3 worm cellular contexts compared by ENCODE assay signal in genomic region chrII:5543476-5544144, ce11.
TF ChIP-seq lines count a peak whose summit lies in the region.

No protein-coding gene starts in this region.

TF ChIP-seq in whole organism, L1 larva, 84 proteins besides CTCF, POLR2A, EP300 and RAD21 (continued from another document and continues in another):
- peak in 1 of 2 experiments; percentile 93 for TF ChIP-seq ztf-11 (tag; optimal IDR thresholded peaks at IDR 0.05; lab: Kevin White, UChicago)
- peak; percentile 98 for TF ChIP-seq rnt-1 (tag; optimal IDR thresholded peaks at IDR 0.05; lab: Kevin White, UChicago)
- TF ChIP-seq ama-1 (optimal IDR thresholded peaks at IDR 0.05; lab: Kevin White, UChicago) = peak; percentile 100
- peak; percentile 87 for TF ChIP-seq vab-15 (tag; optimal IDR thresholded peaks at IDR 0.05; lab: Kevin White, UChicago)
- TF ChIP-seq dpl-1 (GFP tag; optimal IDR thresholded peaks at IDR 0.05; lab: Kevin White, UChicago) = peak; percentile 80 to 85 (median 83)
- peak; percentile 69 for TF ChIP-seq Y116A8C.19 (tag; optimal IDR thresholded peaks at IDR 0.05; lab: Kevin White, UChicago; ENCODE audit: borderline replicate concordance)
- TF ChIP-seq unc-30 (tag; optimal IDR thresholded peaks at IDR 0.05; lab: Kevin White, UChicago) = peak; percentile 68
- peak; percentile 69 for TF ChIP-seq nhr-28 (tag; optimal IDR thresholded peaks at IDR 0.05; lab: Kevin White, UChicago)
- peak; percentile 97 for TF ChIP-seq mep-1 (tag; optimal IDR thresholded peaks at IDR 0.05; lab: Kevin White, UChicago)
- TF ChIP-seq ces-1 (GFP tag; optimal IDR thresholded peaks at IDR 0.05; lab: Kevin White, UChicago) = peak; percentile 92
- TF ChIP-seq aly-2 (tag; optimal IDR thresholded peaks at IDR 0.05; lab: Kevin White, UChicago) = peak; percentile 99
- peak; percentile 98 for TF ChIP-seq mab-9 (GFP tag; IDR thresholded peaks at IDR 0.05; lab: Robert Waterston, UW)
- peak; percentile 96 for TF ChIP-seq lin-13 (GFP tag; optimal IDR thresholded peaks at IDR 0.05; lab: Kevin White, UChicago)
- peak; percentile 95 for TF ChIP-seq C04F5.9 (tag; optimal IDR thresholded peaks at IDR 0.05; lab: Kevin White, UChicago)
- TF ChIP-seq pax-3 (tag; optimal IDR thresholded peaks at IDR 0.05; lab: Kevin White, UChicago) = peak; percentile 98
- TF ChIP-seq tlp-1 (tag; optimal IDR thresholded peaks at IDR 0.05; lab: Kevin White, UChicago) = no peak
- peak; percentile 98 for TF ChIP-seq sup-37 (GFP tag; optimal IDR thresholded peaks at IDR 0.05; lab: Kevin White, UChicago)
- TF ChIP-seq lin-15B (tag; optimal IDR thresholded peaks at IDR 0.05; lab: Kevin White, UChicago) = peak; percentile 60
- TF ChIP-seq mdl-1 (tag; optimal IDR thresholded peaks at IDR 0.05; lab: Kevin White, UChicago) = peak; percentile 38 to 93
- TF ChIP-seq alr-1 (tag; optimal IDR thresholded peaks at IDR 0.05; lab: Kevin White, UChicago; ENCODE audit: borderline replicate concordance) = no peak
- TF ChIP-seq nhr-19 (GFP tag; conservative IDR thresholded peaks at IDR 0.05; lab: Robert Waterston, UW) = peak; percentile 99
- TF ChIP-seq hlh-17 (GFP tag; optimal IDR thresholded peaks at IDR 0.05; lab: Kevin White, UChicago; ENCODE audit: borderline replicate concordance) = peak; percentile 92
- peak; percentile 99 for TF ChIP-seq nhr-85 (tag; lab: Kevin White, UChicago)
- peak; percentile 100 for TF ChIP-seq snpc-4 (tag; optimal IDR thresholded peaks at IDR 0.05; lab: Kevin White, UChicago)
- TF ChIP-seq fkh-10 (GFP tag; optimal IDR thresholded peaks at IDR 0.05; lab: Kevin White, UChicago) = peak; percentile 99
- peak; percentile 62 for TF ChIP-seq aha-1 (tag; optimal IDR thresholded peaks at IDR 0.05; lab: Kevin White, UChicago)
- TF ChIP-seq nhr-47 (tag; optimal IDR thresholded peaks at IDR 0.05; lab: Kevin White, UChicago) = peak; percentile 100
- peak; percentile 78 for TF ChIP-seq nhr-84 (tag; optimal IDR thresholded peaks at IDR 0.05; lab: Kevin White, UChicago)
- TF ChIP-seq egl-13 (tag; optimal IDR thresholded peaks at IDR 0.05; lab: Kevin White, UChicago) = peak; percentile 98
- peak; percentile 79 for TF ChIP-seq unc-98 (GFP tag; IDR thresholded peaks at IDR 0.05; lab: Robert Waterston, UW)
- TF ChIP-seq zag-1 (tag; optimal IDR thresholded peaks at IDR 0.05; lab: Kevin White, UChicago) = peak; percentile 95
- peak; percentile 99 for TF ChIP-seq jun-1 (tag; optimal IDR thresholded peaks at IDR 0.05; lab: Kevin White, UChicago)
- peak; percentile 67 for TF ChIP-seq C34B4.2 (tag; optimal IDR thresholded peaks at IDR 0.05; lab: Kevin White, UChicago)
- peak; percentile 92 to 93 for TF ChIP-seq egl-27 (tag; optimal IDR thresholded peaks at IDR 0.05; lab: Kevin White, UChicago)
- peak; percentile 97 for TF ChIP-seq fos-1 (tag; optimal IDR thresholded peaks at IDR 0.05; lab: Kevin White, UChicago)
- peak; percentile 98 for TF ChIP-seq unc-130 (tag; optimal IDR thresholded peaks at IDR 0.05; lab: Kevin White, UChicago)
- TF ChIP-seq ceh-8 (GFP tag; optimal IDR thresholded peaks at IDR 0.05; lab: Kevin White, UChicago) = peak; percentile 98
- TF ChIP-seq pag-3 (tag; optimal IDR thresholded peaks at IDR 0.05; lab: Kevin White, UChicago; ENCODE audit: borderline replicate concordance, insufficient read depth) = peak; percentile 79
- peak; percentile 92 to 93 for TF ChIP-seq efl-1 (optimal IDR thresholded peaks at IDR 0.05; lab: Kevin White, UChicago)
- TF ChIP-seq efl-1 (GFP tag; optimal IDR thresholded peaks at IDR 0.05 in 1 of 2; lab: Kevin White, UChicago) = peak; percentile 80 to 98
- peak; percentile 95 for TF ChIP-seq ceh-63 (GFP tag; optimal IDR thresholded peaks at IDR 0.05; lab: Kevin White, UChicago)
- peak; percentile 86 for TF ChIP-seq fkh-4 (tag; optimal IDR thresholded peaks at IDR 0.05; lab: Kevin White, UChicago; ENCODE audit: borderline replicate concordance)

TF ChIP-seq in whole organism, L3 larva, 47 proteins besides CTCF, POLR2A, EP300 and RAD21 (continued from another document):
- TF ChIP-seq nhr-43 (tag; optimal IDR thresholded peaks at IDR 0.05; lab: Kevin White, UChicago; ENCODE audit: poor library complexity, severe bottlenecking) (peak; percentile 95), ceh-16 (tag; optimal IDR thresholded peaks at IDR 0.05; lab: Kevin White, UChicago) (peak; percentile 80), nhr-77 (tag; optimal IDR thresholded peaks at IDR 0.05; lab: Kevin White, UChicago) (peak; percentile 93), nhr-28 (tag; optimal IDR thresholded peaks at IDR 0.05; lab: Kevin White, UChicago) (peak; percentile 76), lin-15B (tag; optimal IDR thresholded peaks at IDR 0.05; lab: Kevin White, UChicago) (peak; percentile 85), tbx-2 (tag; optimal IDR thresholded peaks at IDR 0.05; lab: Kevin White, UChicago) (peak; percentile 97), elt-1 (tag; optimal IDR thresholded peaks at IDR 0.05; lab: Kevin White, UChicago) (peak; percentile 54), ceh-82 (tag; optimal IDR thresholded peaks at IDR 0.05; lab: Kevin White, UChicago) (peak; percentile 95), ceh-28 (tag; optimal IDR thresholded peaks at IDR 0.05; lab: Kevin White, UChicago) (peak; percentile 94), ceh-9 (tag; optimal IDR thresholded peaks at IDR 0.05; lab: Kevin White, UChicago) (no peak), nhr-76 (tag; optimal IDR thresholded peaks at IDR 0.05; lab: Kevin White, UChicago) (peak; percentile 52), zag-1 (tag; optimal IDR thresholded peaks at IDR 0.05; lab: Kevin White, UChicago) (peak; percentile 93), fos-1 (tag; optimal IDR thresholded peaks at IDR 0.05; lab: Kevin White, UChicago) (peak; percentile 90), jun-1 (tag; optimal IDR thresholded peaks at IDR 0.05; lab: Kevin White, UChicago) (peak; percentile 98), fkh-10 (GFP tag; optimal IDR thresholded peaks at IDR 0.05; lab: Kevin White, UChicago) (peak; percentile 99), ztf-11 (tag; optimal IDR thresholded peaks at IDR 0.05; lab: Kevin White, UChicago) (peak; percentile 61), unc-62 (GFP tag; optimal IDR thresholded peaks at IDR 0.05; lab: Kevin White, UChicago) (peak; percentile 81), nhr-237 (tag; optimal IDR thresholded peaks at IDR 0.05; lab: Kevin White, UChicago) (peak; percentile 57), snpc-4 (tag; optimal IDR thresholded peaks at IDR 0.05; lab: Kevin White, UChicago) (peak; percentile 100), hmg-11 (tag; optimal IDR thresholded peaks at IDR 0.05; lab: Kevin White, UChicago) (peak; percentile 98), ZK546.5 (tag; optimal IDR thresholded peaks at IDR 0.05; lab: Kevin White, UChicago) (peak; percentile 44), pha-4 (tag; optimal IDR thresholded peaks at IDR 0.05; lab: Kevin White, UChicago) (peak; percentile 99), lsy-12 (tag; optimal IDR thresholded peaks at IDR 0.05; lab: Kevin White, UChicago) (peak; percentile 98), mml-1 (tag; optimal IDR thresholded peaks at IDR 0.05; lab: Kevin White, UChicago) (no peak), nhr-25 (tag; optimal IDR thresholded peaks at IDR 0.05; lab: Kevin White, UChicago) (peak; percentile 99), mdl-1 (tag; optimal IDR thresholded peaks at IDR 0.05; lab: Kevin White, UChicago) (peak; percentile 29), nhr-23 (tag; optimal IDR thresholded peaks at IDR 0.05; lab: Kevin White, UChicago) (peak; percentile 99), ztf-4 (tag; optimal IDR thresholded peaks at IDR 0.05; lab: Kevin White, UChicago) (peak; percentile 91), ama-1 (optimal IDR thresholded peaks at IDR 0.05; lab: Kevin White, UChicago) (peak; percentile 100)

TF ChIP-seq in whole organism, young adult, 124 proteins besides CTCF, POLR2A, EP300 and RAD21 (continued from another document and continues in another):
- TF ChIP-seq nhr-120 (GFP tag; IDR thresholded peaks at IDR 0.05; lab: Robert Waterston, UW) = 0 out of 2 replicates have a peak, but pooled peaks have one; percentile 35
- no peak for TF ChIP-seq B0019.2 (GFP tag; conservative IDR thresholded peaks at IDR 0.05; lab: Robert Waterston, UW)
- TF ChIP-seq F37B4.10 (GFP tag; IDR thresholded peaks at IDR 0.05; lab: Robert Waterston, UW) = peak; percentile 92; the same call in 1 of the 2 replicates
- peak; percentile 47 for TF ChIP-seq efl-1 (GFP tag; optimal IDR thresholded peaks at IDR 0.05; lab: Kevin White, UChicago)
- peak; percentile 94 for TF ChIP-seq athp-1 (tag; optimal IDR thresholded peaks at IDR 0.05; lab: Kevin White, UChicago)
- 0 out of 2 replicates have a peak, but pooled peaks have one; percentile 44 for TF ChIP-seq ztf-6 (GFP tag; IDR thresholded peaks at IDR 0.05; lab: Robert Waterston, UW)
- no peak for TF ChIP-seq tbx-9 (tag; optimal IDR thresholded peaks at IDR 0.05; lab: Kevin White, UChicago; ENCODE audit: borderline replicate concordance)
- TF ChIP-seq aptf-3 (GFP tag; IDR thresholded peaks at IDR 0.05; lab: Robert Waterston, UW) = peak; percentile 83; the same call in 1 of the 2 replicates
- TF ChIP-seq C17E4.6 (GFP tag; IDR thresholded peaks at IDR 0.05; lab: Robert Waterston, UW) = peak; percentile 85
- TF ChIP-seq ztf-26 (tag; optimal IDR thresholded peaks at IDR 0.05; lab: Kevin White, UChicago) = peak; percentile 98
- peak; percentile 97 for TF ChIP-seq chd-7 (tag; optimal IDR thresholded peaks at IDR 0.05; lab: Kevin White, UChicago)
- peak; percentile 85 for TF ChIP-seq madf-6 (GFP tag; IDR thresholded peaks at IDR 0.05; lab: Robert Waterston, UW)
- TF ChIP-seq snpc-4 (GFP tag; optimal IDR thresholded peaks at IDR 0.05; lab: Kevin White, UChicago) = peak; percentile 98
- peak; percentile 99 to 100 (median 100) for TF ChIP-seq snpc-4 (tag; optimal IDR thresholded peaks at IDR 0.05; lab: Kevin White, UChicago)
- TF ChIP-seq F23B12.7 (tag; optimal IDR thresholded peaks at IDR 0.05; lab: Kevin White, UChicago; ENCODE audit: insufficient read depth) = peak; percentile 93
- peak; percentile 89 for TF ChIP-seq zfh-2 (GFP tag; conservative IDR thresholded peaks at IDR 0.05; lab: Robert Waterston, UW)
- TF ChIP-seq nfya-2 (GFP tag; IDR thresholded peaks at IDR 0.05; lab: Robert Waterston, UW) = 0 out of 2 replicates have a peak, but pooled peaks have one; percentile 55
- no peak; the same call in none of the 2 replicates for TF ChIP-seq madf-3 (GFP tag; IDR thresholded peaks at IDR 0.05; lab: Robert Waterston, UW)
- peak; percentile 97 for TF ChIP-seq ztf-3 (GFP tag; optimal IDR thresholded peaks at IDR 0.05; lab: Kevin White, UChicago)
- TF ChIP-seq ets-4 (GFP tag; optimal IDR thresholded peaks at IDR 0.05; lab: Kevin White, UChicago) = peak; percentile 89
- peak; percentile 68; the same call in 1 of the 2 replicates for TF ChIP-seq Y79H2A.3 (GFP tag; conservative IDR thresholded peaks at IDR 0.05; lab: Robert Waterston, UW)
- TF ChIP-seq mxl-1 (tag; optimal IDR thresholded peaks at IDR 0.05; lab: Kevin White, UChicago) = peak; percentile 65
- TF ChIP-seq ceh-91 (GFP tag; IDR thresholded peaks at IDR 0.05; lab: Robert Waterston, UW) = peak; percentile 48; the same call in 1 of the 2 replicates
- peak; percentile 93 for TF ChIP-seq hmg-20 (GFP tag; IDR thresholded peaks at IDR 0.05; lab: Robert Waterston, UW)
- peak; percentile 39 for TF ChIP-seq hlh-12 (tag; optimal IDR thresholded peaks at IDR 0.05; lab: Kevin White, UChicago)
- peak; percentile 63; the same call in 1 of the 2 replicates for TF ChIP-seq ztf-28 (GFP tag; IDR thresholded peaks at IDR 0.05; lab: Robert Waterston, UW)
- peak; percentile 91 for TF ChIP-seq zim-3 (tag; optimal IDR thresholded peaks at IDR 0.05; lab: Kevin White, UChicago)
- TF ChIP-seq mes-4 (tag; optimal IDR thresholded peaks at IDR 0.05; lab: Kevin White, UChicago) = peak; percentile 55
- TF ChIP-seq B0261.1 (tag; optimal IDR thresholded peaks at IDR 0.05; lab: Kevin White, UChicago) = peak; percentile 51
- peak; percentile 96 for TF ChIP-seq F52B5.7 (tag; optimal IDR thresholded peaks at IDR 0.05; lab: Kevin White, UChicago)
- TF ChIP-seq F33H1.4 (GFP tag; IDR thresholded peaks at IDR 0.05; lab: Robert Waterston, UW) = peak; percentile 64
- peak; percentile 82 for TF ChIP-seq fkh-3 (tag; optimal IDR thresholded peaks at IDR 0.05; lab: Kevin White, UChicago)
- TF ChIP-seq mcd-1 (GFP tag; IDR thresholded peaks at IDR 0.05; lab: Robert Waterston, UW) = peak; percentile 95
- peak; percentile 8; the same call in 1 of the 2 replicates for TF ChIP-seq F39B2.1 (GFP tag; IDR thresholded peaks at IDR 0.05; lab: Robert Waterston, UW)
- peak; percentile 97 for TF ChIP-seq dpff-1 (tag; optimal IDR thresholded peaks at IDR 0.05; lab: Kevin White, UChicago)
- peak; percentile 69 for TF ChIP-seq nhr-90 (tag; optimal IDR thresholded peaks at IDR 0.05; lab: Kevin White, UChicago)
- TF ChIP-seq lsl-1 (GFP tag; optimal IDR thresholded peaks at IDR 0.05; lab: Kevin White, UChicago) = peak; percentile 55
- TF ChIP-seq sea-2 (GFP tag; IDR thresholded peaks at IDR 0.05; lab: Robert Waterston, UW) = peak; percentile 77; the same call in 1 of the 2 replicates
- TF ChIP-seq tlf-1 (GFP tag; optimal IDR thresholded peaks at IDR 0.05; lab: Kevin White, UChicago) = peak; percentile 94
- TF ChIP-seq lir-1 (GFP tag; conservative IDR thresholded peaks at IDR 0.05; lab: Robert Waterston, UW) = peak; percentile 89
- peak; percentile 100 for TF ChIP-seq ama-1 (optimal IDR thresholded peaks at IDR 0.05; lab: Kevin White, UChicago)
- peak; percentile 85 to 93 for TF ChIP-seq ama-1 (GFP tag; optimal IDR thresholded peaks at IDR 0.05; lab: Kevin White, UChicago)
- peak; percentile 91 for TF ChIP-seq lin-26 (GFP tag; IDR thresholded peaks at IDR 0.05; lab: Robert Waterston, UW)
- peak; percentile 99 for TF ChIP-seq lin-40 (tag; optimal IDR thresholded peaks at IDR 0.05; lab: Kevin White, UChicago)
- peak; percentile 69 for TF ChIP-seq cebp-1 (GFP tag; IDR thresholded peaks at IDR 0.05; lab: Robert Waterston, UW)
- peak; percentile 95 for TF ChIP-seq cebp-1 (tag; optimal IDR thresholded peaks at IDR 0.05; lab: Kevin White, UChicago)
- peak; percentile 95 for TF ChIP-seq F57C9.4 (tag; optimal IDR thresholded peaks at IDR 0.05; lab: Kevin White, UChicago)
- TF ChIP-seq mel-28 (tag; optimal IDR thresholded peaks at IDR 0.05; lab: Kevin White, UChicago; ENCODE audit: borderline replicate concordance) = peak; percentile 91
- TF ChIP-seq egl-44 (GFP tag; IDR thresholded peaks at IDR 0.05; lab: Robert Waterston, UW) = peak; percentile 93
- TF ChIP-seq rec-8 (tag; optimal IDR thresholded peaks at IDR 0.05; lab: Kevin White, UChicago) = peak; percentile 69 to 72
- peak; percentile 81 for TF ChIP-seq attf-3 (GFP tag; conservative IDR thresholded peaks at IDR 0.05; lab: Robert Waterston, UW)
- no peak for TF ChIP-seq ztf-25 (GFP tag; IDR thresholded peaks at IDR 0.05; lab: Robert Waterston, UW)
- TF ChIP-seq lin-54 (GFP tag; optimal IDR thresholded peaks at IDR 0.05; lab: Kevin White, UChicago) = peak; percentile 93
- TF ChIP-seq snpc-1.3 (tag; optimal IDR thresholded peaks at IDR 0.05; lab: Kevin White, UChicago; ENCODE audit: insufficient read depth) = peak; percentile 77
- peak; percentile 98 for TF ChIP-seq nfyb-1 (GFP tag; IDR thresholded peaks at IDR 0.05; lab: Robert Waterston, UW)
- peak; percentile 15 for TF ChIP-seq xnd-1 (tag; optimal IDR thresholded peaks at IDR 0.05; lab: Kevin White, UChicago)
- peak; percentile 95 for TF ChIP-seq Y95B8A.8 (GFP tag; IDR thresholded peaks at IDR 0.05; lab: Robert Waterston, UW)
- TF ChIP-seq nhr-27 (tag; optimal IDR thresholded peaks at IDR 0.05; lab: Kevin White, UChicago) = peak; percentile 89
- peak; percentile 96 for TF ChIP-seq ekl-4 (GFP tag; IDR thresholded peaks at IDR 0.05; lab: Robert Waterston, UW)
- TF ChIP-seq tbp1 (GFP tag; optimal IDR thresholded peaks at IDR 0.05; lab: Kevin White, UChicago) = peak; percentile 83
- no peak for TF ChIP-seq lsy-27 (tag; optimal IDR thresholded peaks at IDR 0.05; lab: Kevin White, UChicago; ENCODE audit: borderline replicate concordance, insufficient read depth)
- TF ChIP-seq hlh-26 (GFP tag; conservative IDR thresholded peaks at IDR 0.05; lab: Robert Waterston, UW) = no peak
- peak; percentile 86 for TF ChIP-seq ztf-22 (GFP tag; optimal IDR thresholded peaks at IDR 0.05; lab: Kevin White, UChicago)
- TF ChIP-seq aptf-2 (GFP tag; conservative IDR thresholded peaks at IDR 0.05; lab: Robert Waterston, UW) = peak; percentile 72; the same call in 1 of the 2 replicates
